Fruit fly (Drosophila melanogaster) S2 (cell line): Measurements from ENCODE around the gene CG43783.

Experiments
- CG8478 ChIP-seq: fragments of >200 bp; optimal IDR thresholded peaks from 2 replicates; lab custom pipeline; 2018
- CTCF ChIP-seq, 2 experiments: fragments of >200 bp; optimal IDR thresholded peaks; 2 replicates each; lab custom pipeline; 2018

DNA sequence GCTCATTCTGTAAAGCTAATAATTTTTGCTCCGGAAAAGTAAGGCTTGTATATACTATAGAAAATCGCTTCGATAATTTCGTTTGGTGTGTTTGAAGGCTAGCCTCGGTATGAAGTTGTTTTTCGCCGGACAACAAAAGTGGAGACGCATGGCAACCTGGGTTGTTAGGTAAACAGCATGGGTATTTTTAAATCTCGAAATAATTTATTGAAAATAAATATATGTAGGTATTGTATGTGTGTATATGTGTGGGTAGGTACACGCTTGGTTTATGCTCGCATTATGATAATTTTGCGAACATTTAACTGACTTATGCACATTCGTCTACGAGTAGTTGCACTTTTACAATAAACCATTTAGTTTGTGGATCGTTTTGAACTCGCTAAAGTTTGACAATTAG is 36.1 kb upstream of the CG43783 start, which contains the start of gene CG5280:
- TF ChIP-seq CTCF (optimal IDR thresholded peaks at IDR 0.05; lab: Kevin White, UChicago) (no peak), CG8478 (no peak)
